Fruit fly (Drosophila melanogaster) whole organism, prepupa: Measurements from ENCODE around the gene CG18265.
A peak's percentile ranks its signal among the peaks of the same experiment; 100 is the strongest.

Experiments used
- Blimp-1 ChIP-seq: fragments of 200-800 bp; sonication (Bioruptor generic); optimal IDR thresholded peaks from 3 replicates; lab custom pipeline; 2017; ENCODE audit warnings: missing biosample characterization, missing genetic modification characterization, mild to moderate bottlenecking, moderate library complexity, missing genetic modification reagents
- CG32006 ChIP-seq: fragments of 200-800 bp; sonication (Bioruptor generic); optimal IDR thresholded peaks from 3 replicates; lab custom pipeline; 2017; ENCODE audit warnings: missing biosample characterization, mild to moderate bottlenecking, missing genetic modification characterization
- CG3919 ChIP-seq: fragments of 200-800 bp; sonication (Bioruptor generic); optimal IDR thresholded peaks from 3 replicates; lab custom pipeline; 2016; ENCODE audit warnings: missing biosample characterization, missing genetic modification characterization
- CG6792 ChIP-seq: fragments of 200-800 bp; sonication (Bioruptor generic); optimal IDR thresholded peaks from 3 replicates; lab custom pipeline; 2016; ENCODE audit warnings: missing biosample characterization, missing genetic modification characterization
- Eip75B ChIP-seq: fragments of 200-800 bp; sonication (Bioruptor generic); optimal IDR thresholded peaks from 3 replicates; lab custom pipeline; 2016; ENCODE audit warnings: missing biosample characterization, missing genetic modification characterization
- Hr39 ChIP-seq: fragments of 200-800 bp; sonication (Bioruptor generic); optimal IDR thresholded peaks from 2 replicates; lab custom pipeline; 2016; ENCODE audit warnings: missing biosample characterization, missing genetic modification characterization
- Hr4 ChIP-seq: fragments of 200-800 bp; sonication (Bioruptor generic); optimal IDR thresholded peaks from 3 replicates; lab custom pipeline; 2016; ENCODE audit warnings: missing biosample characterization, missing genetic modification characterization
- acj6 ChIP-seq: fragments of 200-800 bp; sonication (Bioruptor generic); optimal IDR thresholded peaks from 3 replicates; lab custom pipeline; 2016; ENCODE audit warnings: missing biosample characterization, missing genetic modification characterization
- dsx ChIP-seq: fragments of 200-800 bp; optimal IDR thresholded peaks from 3 replicates; lab custom pipeline; 2019; ENCODE audit warnings: missing biosample characterization, mild to moderate bottlenecking, missing genetic modification characterization, moderate library complexity; ENCODE audit not compliant: poor library complexity, severe bottlenecking
- fd85E ChIP-seq: fragments of 200-800 bp; sonication (Bioruptor generic); optimal IDR thresholded peaks from 3 replicates; lab custom pipeline; 2016; ENCODE audit warnings: missing biosample characterization, missing genetic modification characterization
- spab ChIP-seq: fragments of 200-800 bp; sonication (Bioruptor generic); optimal IDR thresholded peaks from 2 replicates; lab custom pipeline; 2017; ENCODE audit warnings: missing biosample characterization, mild to moderate bottlenecking, missing genetic modification characterization, missing genetic modification reagents
- ss ChIP-seq, 2 experiments: fragments of 200-800 bp; sonication (Bioruptor generic); optimal IDR thresholded peaks; 2 replicates in 1 of 2; 3 replicates in 1 of 2; lab custom pipeline; 2017 to 2018; ENCODE audit warnings: mild to moderate bottlenecking in 2 of 2, missing biosample characterization in 2 of 2, missing genetic modification characterization in 2 of 2, moderate library complexity in 1 of 2

DNA sequence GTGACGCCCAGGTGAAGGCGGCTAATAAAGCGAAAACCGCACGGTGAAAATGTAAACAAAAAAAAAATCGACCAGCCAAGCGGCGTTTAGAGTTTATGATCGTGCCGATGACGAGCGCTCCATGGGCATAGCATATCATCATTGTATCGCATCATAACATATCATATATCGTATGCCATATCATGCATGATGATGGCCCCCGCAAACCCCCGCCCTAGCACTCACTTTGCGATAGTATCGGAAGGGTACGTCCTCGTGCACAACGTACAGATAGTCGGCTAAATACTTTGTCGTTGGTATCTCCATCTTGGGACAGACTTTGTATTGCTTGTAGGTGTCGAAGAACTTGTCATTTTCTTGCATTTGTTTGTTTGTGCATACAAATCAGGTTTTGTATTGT, 35.9 kb upstream of the CG18265 start:
- no peak for TF ChIP-seq Hr4
- TF ChIP-seq Eip75B, result no peak
- no peak for TF ChIP-seq Blimp-1
- no peak for TF ChIP-seq ss (GFP tag; optimal IDR thresholded peaks at IDR 0.05; lab: Kevin White, UChicago)
- no peak for TF ChIP-seq Hr39 (GFP tag; lab: Kevin White, UChicago)
- TF ChIP-seq CG3919 (GFP tag; lab: Kevin White, UChicago), result no peak
- TF ChIP-seq CG6792, result no peak
- no peak for TF ChIP-seq fd85E (GFP tag; lab: Kevin White, UChicago)
- no peak for TF ChIP-seq acj6 (GFP tag; lab: Kevin White, UChicago)
- peak; percentile 80 for TF ChIP-seq dsx (GFP tag; lab: Kevin White, UChicago)
- TF ChIP-seq CG32006, result no peak
- no peak for TF ChIP-seq spab
